Fruit fly (Drosophila melanogaster): ENCODE measurements around the gene Larp4B.

Larp4B gene

dm6 chr3L:3198447-3199402, 25.9 kb upstream of the Larp4B start, which contains the start of the genes CG32276 and gry (continued):
- peak; percentile 63 for TF ChIP-seq tup (GFP tag; optimal IDR thresholded peaks at IDR 0.05)
- TF ChIP-seq Antp (GFP tag; optimal IDR thresholded peaks at IDR 0.05): peak; percentile 79
- TF ChIP-seq CG10959 (GFP tag; IDR thresholded peaks at IDR 0.05): peak; percentile 43; the same call in 1 of the 2 replicates
- TF ChIP-seq CG14860 (GFP tag; IDR thresholded peaks at IDR 0.05; ENCODE audit: partially characterized antibody): no peak
- TF ChIP-seq tio (GFP tag; optimal IDR thresholded peaks at IDR 0.05): no peak
- no peak for TF ChIP-seq Adf1 (GFP tag; IDR thresholded peaks at IDR 0.05)
- TF ChIP-seq Nf-YC (tag; optimal IDR thresholded peaks at IDR 0.05): no peak
- no peak for TF ChIP-seq Sox102F (GFP tag; optimal IDR thresholded peaks at IDR 0.05)
- peak; percentile 93 for TF ChIP-seq YL-1 (GFP tag; optimal IDR thresholded peaks at IDR 0.05)
- peak; percentile 46; the same call in 1 of the 3 replicates for TF ChIP-seq CG7357 (GFP tag; IDR thresholded peaks at IDR 0.05)
- peak; percentile 63 for TF ChIP-seq danr (GFP tag; IDR thresholded peaks at IDR 0.05)
- peak; percentile 54; the same call in 1 of the 2 replicates for TF ChIP-seq cas (GFP tag; IDR thresholded peaks at IDR 0.05)
- TF ChIP-seq CG13296 (GFP tag; optimal IDR thresholded peaks at IDR 0.05): peak; percentile 65
- no peak for TF ChIP-seq vnd (GFP tag; IDR thresholded peaks at IDR 0.05; ENCODE audit: partially characterized antibody)
- peak; percentile 58; the same call in 1 of the 3 replicates for TF ChIP-seq ase (GFP tag; IDR thresholded peaks at IDR 0.05)
- peak; percentile 58 for TF ChIP-seq HHEX (GFP tag; optimal IDR thresholded peaks at IDR 0.05)
- TF ChIP-seq ash1 (GFP tag; optimal IDR thresholded peaks at IDR 0.05): no peak
- TF ChIP-seq ci (GFP tag; IDR thresholded peaks at IDR 0.05): peak; percentile 66; the same call in 2 of the 3 replicates
- TF ChIP-seq Hr39 (optimal IDR thresholded peaks at IDR 0.05): no peak
- TF ChIP-seq CG9437 (GFP tag; optimal IDR thresholded peaks at IDR 0.05): peak; percentile 85
- peak; percentile 70 for TF ChIP-seq Hr3 (GFP tag; optimal IDR thresholded peaks at IDR 0.05)
- no peak for TF ChIP-seq croc (GFP tag; conservative IDR thresholded peaks at IDR 0.05)
- no peak for TF ChIP-seq yki (optimal IDR thresholded peaks at IDR 0.05)
- no peak for TF ChIP-seq dmrt99B (tag; optimal IDR thresholded peaks at IDR 0.05)
- peak; percentile 98 for TF ChIP-seq Ets65A (GFP tag)
- peak; percentile 60 for TF ChIP-seq stwl (tag; optimal IDR thresholded peaks at IDR 0.05)
- peak; percentile 82 for TF ChIP-seq maf-S (GFP tag; optimal IDR thresholded peaks at IDR 0.05)
- peak; percentile 71 for TF ChIP-seq CG12942 (GFP tag; optimal IDR thresholded peaks at IDR 0.05)
- TF ChIP-seq NC2α (GFP tag; optimal IDR thresholded peaks at IDR 0.05): no peak
- TF ChIP-seq cwo (GFP tag; optimal IDR thresholded peaks at IDR 0.05): peak; percentile 61
- TF ChIP-seq eyg (GFP tag; optimal IDR thresholded peaks at IDR 0.05): peak; percentile 54
- TF ChIP-seq lola (GFP tag; optimal IDR thresholded peaks at IDR 0.05): peak in 1 of 3 experiments; percentile 71
- TF ChIP-seq Taf1 (GFP tag; IDR thresholded peaks at IDR 0.05): peak; percentile 49; the same call in 1 of the 2 replicates
- peak; percentile 54; the same call in 1 of the 3 replicates for TF ChIP-seq ken (GFP tag; IDR thresholded peaks at IDR 0.05)
- TF ChIP-seq tll (GFP tag; optimal IDR thresholded peaks at IDR 0.05): peak; percentile 64 to 72
- no peak for TF ChIP-seq CG2678 (tag; optimal IDR thresholded peaks at IDR 0.05)
- TF ChIP-seq Xrp1 (GFP tag; IDR thresholded peaks at IDR 0.05): peak; percentile 72; the same call in 1 of the 2 replicates
- peak; percentile 85 for TF ChIP-seq zfh2 (GFP tag; optimal IDR thresholded peaks at IDR 0.05)
- TF ChIP-seq CG17912 (GFP tag; optimal IDR thresholded peaks at IDR 0.05): peak; percentile 7
- TF ChIP-seq insv (GFP tag; optimal IDR thresholded peaks at IDR 0.05): peak in 1 of 2 experiments; percentile 91
- TF ChIP-seq zf30C (GFP tag; optimal IDR thresholded peaks at IDR 0.05): no peak
- TF ChIP-seq CG31388 (GFP tag; optimal IDR thresholded peaks at IDR 0.05): peak; percentile 55
- peak; percentile 60 for TF ChIP-seq cato (GFP tag; optimal IDR thresholded peaks at IDR 0.05; ENCODE audit: borderline replicate concordance)
- TF ChIP-seq Abd-B (GFP tag; optimal IDR thresholded peaks at IDR 0.05): peak; percentile 43
- no peak for TF ChIP-seq D19B (GFP tag; optimal IDR thresholded peaks at IDR 0.05)
- TF ChIP-seq peb (GFP tag; IDR thresholded peaks at IDR 0.05): no peak
- peak; percentile 64 for TF ChIP-seq CG10366 (GFP tag; IDR thresholded peaks at IDR 0.05)
- TF ChIP-seq CG13123 (GFP tag; optimal IDR thresholded peaks at IDR 0.05): peak; percentile 54

All from whole organism, embryonic.